Worm (Caenorhabditis elegans) whole organism, L4/young adult: ENCODE data around the gene C05C9.1.

Experiments used
- dao-5 ChIP-seq: sonication (generic microtip); optimal IDR thresholded peaks from 2 replicates; lab custom pipeline; 2016; ENCODE audit warnings: missing genotype, missing genetic modification characterization, moderate library complexity, missing compliant biosample characterization
- him-1 ChIP-seq: sonication (generic microtip); optimal IDR thresholded peaks from 2 replicates; lab custom pipeline; 2016; ENCODE audit warnings: missing genotype, missing genetic modification reagents, missing genetic modification characterization, missing compliant biosample characterization

DNA sequence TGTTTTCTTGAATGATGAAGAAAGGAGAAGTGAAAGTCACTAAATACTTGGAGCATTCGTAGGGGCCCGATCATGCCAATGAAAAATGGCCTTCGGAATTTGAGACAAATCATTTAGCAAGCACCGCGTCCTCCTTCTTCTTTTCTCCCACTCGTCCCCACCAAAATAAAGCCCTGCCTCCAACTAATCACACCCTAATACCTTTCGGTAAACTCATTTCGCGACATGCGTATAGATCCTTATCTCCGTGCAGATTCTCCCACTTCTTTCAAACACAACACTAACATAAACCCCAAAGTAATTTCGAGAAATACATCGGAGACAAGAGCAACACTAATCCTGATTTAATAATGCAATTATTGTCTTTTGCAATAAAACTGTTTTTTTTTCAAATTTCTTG is 23.0 kb upstream of the C05C9.1 start:
- no peak for TF ChIP-seq dao-5 (tag; lab: Kevin White, UChicago)
- no peak for TF ChIP-seq him-1 (tag; lab: Kevin White, UChicago)
